Fruit fly (Drosophila melanogaster) whole organism, wandering third instar larva: ENCODE measurements around the gene Tom.

Experiments
- Abd-B ChIP-seq: fragments of >200 bp; optimal IDR thresholded peaks from 2 replicates; lab custom pipeline; 2017; ENCODE audit warnings: missing biosample characterization, missing genetic modification characterization
- CG9705 ChIP-seq: fragments of 200-800 bp; sonication (Bioruptor generic); optimal IDR thresholded peaks from 2 replicates; lab custom pipeline; 2018; ENCODE audit warnings: missing biosample characterization, mild to moderate bottlenecking, missing genetic modification characterization
- Dfd ChIP-seq: fragments of >200 bp; optimal IDR thresholded peaks from 2 replicates; lab custom pipeline; 2017; ENCODE audit warnings: missing biosample characterization, missing genetic modification characterization
- Dif ChIP-seq: fragments of 200-275, 200-300 bp; sonication (Bioruptor generic); optimal IDR thresholded peaks from 2 replicates; lab custom pipeline; 2018; ENCODE audit warnings: missing biosample characterization, missing genetic modification characterization; ENCODE audit not compliant: partially characterized antibody
- GATAd ChIP-seq: sonication (Bioruptor generic); optimal IDR thresholded peaks from 2 replicates; lab custom pipeline; 2016; ENCODE audit warnings: missing biosample characterization, missing genetic modification characterization
- HLH106 ChIP-seq: fragments of 200-800 bp; optimal IDR thresholded peaks from 3 replicates; lab custom pipeline; 2019; ENCODE audit warnings: missing biosample characterization, mild to moderate bottlenecking, missing genetic modification characterization, moderate library complexity
- Hnf4 ChIP-seq: fragments of 200-800 bp; sonication (Bioruptor generic); optimal IDR thresholded peaks from 2 replicates; lab custom pipeline; 2016; ENCODE audit warnings: missing biosample characterization, mild to moderate bottlenecking, missing genetic modification characterization
- Hr78 ChIP-seq: fragments of >200 bp; optimal IDR thresholded peaks from 2 replicates; lab custom pipeline; 2017; ENCODE audit warnings: missing biosample characterization, missing genetic modification characterization
- Hr83 ChIP-seq: fragments of 200-300 bp; sonication (Bioruptor generic); optimal IDR thresholded peaks from 2 replicates; lab custom pipeline; 2016; ENCODE audit warnings: missing biosample characterization, mild to moderate bottlenecking, missing genetic modification characterization, moderate library complexity; ENCODE audit not compliant: poor library complexity, severe bottlenecking
- Mio ChIP-seq: sonication (Bioruptor generic); optimal IDR thresholded peaks from 2 replicates; lab custom pipeline; 2016; ENCODE audit warnings: missing biosample characterization, missing genetic modification characterization
- Myc ChIP-seq: fragments of >200 bp; optimal IDR thresholded peaks from 2 replicates; lab custom pipeline; 2017
- N ChIP-seq: fragments of >200 bp; optimal IDR thresholded peaks from 2 replicates; lab custom pipeline; 2018; ENCODE audit warnings: missing biosample characterization, missing external identifiers, missing genetic modification characterization
- OdsH ChIP-seq: fragments of 200-800 bp; sonication (Bioruptor generic); optimal IDR thresholded peaks from 2 replicates; lab custom pipeline; 2016; ENCODE audit warnings: missing biosample characterization, mild to moderate bottlenecking, missing genetic modification characterization
- Rel ChIP-seq, 2 experiments: fragments of 200-800 bp; sonication (Bioruptor generic) in 1 of 2; optimal IDR thresholded peaks; 2 replicates in 1 of 2; 3 replicates in 1 of 2; lab custom pipeline; 2016 to 2019; ENCODE audit warnings: mild to moderate bottlenecking in 2 of 2, missing biosample characterization in 2 of 2, missing genetic modification characterization in 2 of 2, moderate library complexity in 1 of 2
- Sp1 ChIP-seq: fragments of 200-800 bp; sonication (Bioruptor generic); optimal IDR thresholded peaks from 3 replicates; lab custom pipeline; 2019; ENCODE audit warnings: missing biosample characterization, mild to moderate bottlenecking, missing genetic modification characterization, moderate library complexity
- Vsx2 ChIP-seq: fragments of 200-300, 225-300 bp; sonication (Bioruptor generic); optimal IDR thresholded peaks from 2 replicates; lab custom pipeline; 2018; ENCODE audit warnings: missing biosample characterization, missing genetic modification characterization; ENCODE audit not compliant: partially characterized antibody
- br ChIP-seq: fragments of 200-800 bp; sonication (Bioruptor generic); optimal IDR thresholded peaks from 2 replicates; lab custom pipeline; 2016; ENCODE audit warnings: missing biosample characterization, missing genetic modification characterization
- brk ChIP-seq: fragments of 200-800 bp; sonication (Bioruptor generic); optimal IDR thresholded peaks from 2 replicates; lab custom pipeline; 2016; ENCODE audit warnings: missing biosample characterization, mild to moderate bottlenecking, missing genetic modification characterization
- dl ChIP-seq, 2 experiments: fragments of 175-275, 200-275 bp in 1 of 2; fragments of 200-275 bp in 1 of 2; sonication (Bioruptor generic); optimal IDR thresholded peaks; lab custom pipeline; 2018; ENCODE audit warnings: mild to moderate bottlenecking in 2 of 2, missing biosample characterization in 2 of 2, missing genetic modification characterization in 2 of 2, moderate library complexity in 2 of 2; ENCODE audit not compliant: partially characterized antibody in 2 of 2, insufficient read depth in 1 of 2
- dmrt93B ChIP-seq: fragments of 200-800 bp; sonication (Bioruptor generic); optimal IDR thresholded peaks from 2 replicates; lab custom pipeline; 2018; ENCODE audit warnings: missing biosample characterization, mild to moderate bottlenecking, missing genetic modification characterization
- ey ChIP-seq: fragments of 200-800 bp; sonication (Bioruptor generic); optimal IDR thresholded peaks from 2 replicates; lab custom pipeline; 2016; ENCODE audit warnings: missing biosample characterization, missing genetic modification characterization
- foxo ChIP-seq, 2 experiments: fragments of 200-800 bp; sonication (Bioruptor generic); optimal IDR thresholded peaks; 2 replicates in 1 of 2; 3 replicates in 1 of 2; lab custom pipeline; 2016 to 2017; ENCODE audit warnings: missing biosample characterization in 2 of 2, missing genetic modification characterization in 2 of 2
- fru ChIP-seq: fragments of 200-800 bp; sonication (Bioruptor generic); optimal IDR thresholded peaks from 3 replicates; lab custom pipeline; 2016; ENCODE audit warnings: missing biosample characterization, mild to moderate bottlenecking, missing genetic modification characterization
- h ChIP-seq: fragments of 200-800 bp; sonication (Bioruptor generic); optimal IDR thresholded peaks from 3 replicates; lab custom pipeline; 2016; ENCODE audit warnings: missing biosample characterization, mild to moderate bottlenecking, missing genetic modification characterization
- jim ChIP-seq: fragments of 175-275, 200-325 bp; sonication (Bioruptor generic); optimal IDR thresholded peaks from 2 replicates; lab custom pipeline; 2016; ENCODE audit warnings: missing biosample characterization, mild to moderate bottlenecking, missing genetic modification characterization
- lola ChIP-seq: fragments of >200 bp; optimal IDR thresholded peaks from 2 replicates; lab custom pipeline; 2017; ENCODE audit warnings: missing biosample characterization, missing genetic modification characterization
- psq ChIP-seq: fragments of 200-800 bp; sonication (Bioruptor generic); optimal IDR thresholded peaks from 3 replicates; lab custom pipeline; 2017; ENCODE audit warnings: missing biosample characterization, mild to moderate bottlenecking, missing genetic modification characterization, moderate library complexity
- rgr ChIP-seq: fragments of 200-800 bp; sonication (Bioruptor generic); optimal IDR thresholded peaks from 3 replicates; lab custom pipeline; 2016; ENCODE audit warnings: missing biosample characterization, mild to moderate bottlenecking, missing genetic modification characterization
- sage ChIP-seq: fragments of 200-800 bp; sonication (Bioruptor generic); optimal IDR thresholded peaks from 2 replicates; lab custom pipeline; 2016; ENCODE audit warnings: missing biosample characterization, mild to moderate bottlenecking, missing genetic modification characterization
- tai ChIP-seq: sonication (Bioruptor generic); optimal IDR thresholded peaks from 2 replicates; lab custom pipeline; 2016; ENCODE audit warnings: missing biosample characterization, missing genetic modification characterization
- woc ChIP-seq: sonication (Bioruptor generic); optimal IDR thresholded peaks from 2 replicates; lab custom pipeline; 2016; ENCODE audit warnings: missing biosample characterization, mild to moderate bottlenecking, missing genetic modification characterization

The Tom gene

DNA sequence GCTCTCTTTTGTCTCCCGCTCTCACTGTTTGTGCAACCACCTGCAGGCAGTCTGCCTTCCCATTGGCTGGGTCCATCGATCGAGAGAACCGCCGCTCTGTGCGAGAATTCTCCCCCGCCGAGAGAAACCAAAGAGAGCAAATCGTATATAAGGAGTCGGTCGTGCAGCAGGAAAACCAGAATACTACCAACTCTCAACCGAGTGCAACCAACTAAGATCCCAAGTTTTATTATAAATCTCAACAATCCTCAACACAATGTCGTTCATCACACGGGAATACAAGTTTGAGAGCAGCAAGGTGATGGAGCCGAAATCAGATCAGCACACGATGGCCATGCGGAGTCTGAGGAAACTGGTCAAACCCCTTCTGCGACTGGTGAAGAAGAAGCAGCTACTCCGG, at the start of gene Tom:
Gene Tom (plus strand): TSS at position 174 of the 400 bp plus-strand sequence.
- TF ChIP-seq rgr (GFP tag; lab: Kevin White, UChicago) (no peak), Hnf4 (GFP tag; lab: Kevin White, UChicago) (peak; percentile 14), Dif (GFP tag; lab: Kevin White, UChicago) (peak; percentile 56), dl (GFP tag; optimal IDR thresholded peaks at IDR 0.05; lab: Kevin White, UChicago; ENCODE audit: insufficient read depth in 1 of 2, partially characterized antibody in 2 of 2) (peak in 1 of 2 experiments; percentile 59), Vsx2 (GFP tag; lab: Kevin White, UChicago) (peak; percentile 56), woc (GFP tag; lab: Kevin White, UChicago) (peak; percentile 16), fru (GFP tag; lab: Kevin White, UChicago) (peak; percentile 25), jim (GFP tag; lab: Kevin White, UChicago) (no peak), h (GFP tag; lab: Kevin White, UChicago) (peak; percentile 26)

DNA sequence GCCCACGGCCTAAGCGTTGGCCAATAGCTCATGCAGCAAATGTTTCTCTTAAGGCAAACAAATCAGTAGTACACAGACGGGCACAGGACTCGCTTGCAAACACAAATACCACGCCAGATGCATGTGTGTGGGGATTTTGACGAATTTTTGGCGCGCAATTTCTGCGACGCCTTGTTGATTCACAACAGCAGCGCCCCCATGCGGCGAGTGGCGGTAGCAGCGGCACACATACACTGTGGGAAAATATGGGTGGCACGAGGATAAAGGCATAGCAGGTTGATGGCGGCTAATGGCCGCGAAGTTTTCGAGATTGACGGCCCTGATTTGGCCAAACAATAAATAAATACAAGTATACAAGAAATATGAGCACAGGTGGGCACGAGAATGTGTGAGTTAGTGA, 43.5 kb upstream of the Tom start:
- no peak for TF ChIP-seq GATAd (GFP tag; lab: Kevin White, UChicago)

DNA sequence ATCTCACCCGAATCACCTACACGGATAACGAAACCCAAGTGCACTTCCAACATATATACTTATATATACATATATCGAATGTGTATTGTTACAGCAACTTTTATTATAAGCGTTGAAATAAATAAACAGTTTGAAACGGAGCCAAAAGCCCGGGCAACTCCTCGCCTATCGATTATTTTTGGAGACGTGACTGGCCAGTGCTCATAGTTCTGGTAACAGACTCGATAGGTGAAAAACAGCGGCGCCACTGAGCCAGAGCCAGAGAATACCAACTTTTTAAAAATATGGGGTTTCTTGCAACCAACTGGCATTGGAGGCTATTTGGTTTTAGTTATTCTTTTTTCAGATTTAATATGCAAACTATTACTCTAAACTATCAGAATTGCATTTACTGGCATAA, 26.4 kb upstream of the Tom start:
- TF ChIP-seq Abd-B (GFP tag; lab: Kevin White, UChicago) (no peak), Myc (lab: Kevin White, UChicago) (peak; percentile 35)

DNA sequence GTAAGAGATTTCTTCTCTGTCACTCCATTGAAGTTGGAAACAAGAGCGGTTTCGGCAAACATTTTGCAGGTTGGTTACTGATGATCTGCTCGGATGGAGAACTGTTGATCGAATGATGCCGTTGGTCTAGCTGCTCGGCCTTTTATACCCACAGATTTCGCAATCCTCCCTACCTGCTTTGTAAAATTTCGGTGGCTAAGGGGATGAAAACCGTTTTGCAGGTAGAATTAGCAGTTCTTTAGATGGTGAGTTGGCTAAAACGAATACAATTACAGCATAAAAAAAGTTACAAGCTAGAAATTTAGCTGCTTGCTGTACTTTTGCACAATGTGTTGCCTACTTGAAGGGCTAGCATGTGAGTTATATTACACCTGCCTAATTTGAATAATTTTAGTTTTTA, 24.9 kb upstream of the Tom start, which contains the start of gene CG13465:
Gene CG13465 (minus strand): TSS at position 101 of the 400 bp plus-strand sequence.
- no peak for TF ChIP-seq Rel (GFP tag; optimal IDR thresholded peaks at IDR 0.05; lab: Kevin White, UChicago)
- no peak for TF ChIP-seq Rel (tag; optimal IDR thresholded peaks at IDR 0.05; lab: Kevin White, UChicago)
- TF ChIP-seq Abd-B (GFP tag; lab: Kevin White, UChicago): no peak
- TF ChIP-seq HLH106 (tag; lab: Kevin White, UChicago): no peak
- no peak for TF ChIP-seq N (GFP tag; lab: Kevin White, UChicago)
- no peak for TF ChIP-seq h (GFP tag; lab: Kevin White, UChicago)
- no peak for TF ChIP-seq Dfd (GFP tag; lab: Kevin White, UChicago)
- TF ChIP-seq br (GFP tag; lab: Kevin White, UChicago): no peak
- no peak for TF ChIP-seq sage (GFP tag; lab: Kevin White, UChicago)
- no peak for TF ChIP-seq Hr78
- no peak for TF ChIP-seq woc (GFP tag; lab: Kevin White, UChicago)
- no peak for TF ChIP-seq ey
- TF ChIP-seq OdsH (GFP tag; lab: Kevin White, UChicago): no peak
- no peak for TF ChIP-seq foxo (GFP tag; optimal IDR thresholded peaks at IDR 0.05; lab: Kevin White, UChicago)
- no peak for TF ChIP-seq Dif (GFP tag; lab: Kevin White, UChicago)
- TF ChIP-seq Sp1 (GFP tag; lab: Kevin White, UChicago): no peak
- no peak for TF ChIP-seq tai (GFP tag; lab: Kevin White, UChicago)
- TF ChIP-seq Hnf4 (GFP tag; lab: Kevin White, UChicago): no peak
- TF ChIP-seq psq: no peak

DNA sequence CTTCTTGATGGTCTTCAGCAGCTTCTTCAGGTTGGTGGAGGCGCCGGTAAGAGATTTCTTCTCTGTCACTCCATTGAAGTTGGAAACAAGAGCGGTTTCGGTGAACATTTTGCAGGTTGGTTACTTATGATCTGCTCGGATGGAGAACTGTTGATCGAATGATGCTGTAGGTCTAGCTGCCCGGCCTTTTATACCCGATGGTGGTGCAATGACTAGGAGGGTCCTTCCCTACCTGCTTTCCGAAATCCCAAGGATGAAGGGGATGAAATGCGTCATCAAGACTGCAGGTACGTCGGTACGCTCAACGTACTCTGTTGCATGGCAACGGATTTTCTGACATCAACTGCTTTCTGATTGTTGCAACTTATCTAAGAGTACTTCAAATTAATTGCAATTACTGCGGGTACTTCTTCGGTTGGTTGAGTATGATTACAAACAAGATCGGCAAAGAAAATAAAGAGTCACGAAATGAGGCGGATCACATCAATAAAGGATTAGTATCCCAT, 23.1 kb upstream of the Tom start, which contains the start of gene BobA:
Gene BobA (minus strand): TSS at position 165 of the 506 bp plus-strand sequence.
- TF ChIP-seq br (GFP tag; lab: Kevin White, UChicago): no peak
- TF ChIP-seq Hr83 (GFP tag; lab: Kevin White, UChicago): no peak
- no peak for TF ChIP-seq Hnf4 (GFP tag; lab: Kevin White, UChicago)
- no peak for TF ChIP-seq h (GFP tag; lab: Kevin White, UChicago)
- TF ChIP-seq dmrt93B: no peak
- TF ChIP-seq GATAd (GFP tag; lab: Kevin White, UChicago): no peak
- TF ChIP-seq ey: no peak
- TF ChIP-seq lola (GFP tag; lab: Kevin White, UChicago): no peak
- TF ChIP-seq CG9705 (GFP tag; lab: Kevin White, UChicago): no peak
- TF ChIP-seq brk: no peak
- TF ChIP-seq sage (GFP tag; lab: Kevin White, UChicago): no peak
- TF ChIP-seq Abd-B (GFP tag; lab: Kevin White, UChicago): no peak
- TF ChIP-seq HLH106 (tag; lab: Kevin White, UChicago): no peak
- TF ChIP-seq Mio: no peak
- TF ChIP-seq psq: no peak
- no peak for TF ChIP-seq N (GFP tag; lab: Kevin White, UChicago)
- no peak for TF ChIP-seq Myc (lab: Kevin White, UChicago)
